Worm (Caenorhabditis elegans): ENCODE results near the gene plst-1.

ce11 chrIV:1266138-1266537 is 23.3 kb upstream of the plst-1 start:
- TF ChIP-seq lin-39 (tag; optimal IDR thresholded peaks at IDR 0.05) (no peak), ces-1 (GFP tag; optimal IDR thresholded peaks at IDR 0.05) (no peak), nhr-76 (tag; optimal IDR thresholded peaks at IDR 0.05) (no peak), lsy-2 (tag; optimal IDR thresholded peaks at IDR 0.05) (no peak), tbx-2 (tag; optimal IDR thresholded peaks at IDR 0.05) (no peak)

Measured in whole organism, L1 larva.